Fruit fly (Drosophila melanogaster) whole organism, embryonic: ENCODE data around the gene CG2321.

Source experiments
- ATbp ChIP-seq: fragments of 200-800 bp; sonication (Bioruptor generic); optimal IDR thresholded peaks from 2 replicates; lab custom pipeline; 2017; ENCODE audit warnings: missing biosample characterization, mild to moderate bottlenecking, missing genetic modification characterization, missing genetic modification reagents
- Atf3 ChIP-seq: fragments of 200-800 bp; sonication (Bioruptor generic); optimal IDR thresholded peaks from 3 replicates; lab custom pipeline; 2016; ENCODE audit warnings: missing biosample characterization, missing genetic modification characterization
- Atf6 ChIP-seq: fragments of 200-800 bp; sonication (Bioruptor generic); IDR thresholded peaks from 2 replicates; pipeline ENCODE4 v1.3.6; 2022; ENCODE audit warnings: missing biosample characterization, missing genetic modification characterization
- Blimp-1 ChIP-seq: fragments of 200-800 bp; sonication (Bioruptor generic); optimal IDR thresholded peaks from 3 replicates; lab custom pipeline; 2018; ENCODE audit warnings: missing biosample characterization, missing genetic modification characterization, mild to moderate bottlenecking, moderate library complexity, missing genetic modification reagents
- CG10321 ChIP-seq: fragments of 200-800 bp; sonication (Bioruptor generic); IDR thresholded peaks from 2 replicates; pipeline ENCODE4 v1.3.6; 2022; ENCODE audit warnings: missing biosample characterization, missing genetic modification characterization
- CG10654 ChIP-seq: fragments of 200-800 bp; sonication (Bioruptor generic); optimal IDR thresholded peaks from 2 replicates; lab custom pipeline; 2016; ENCODE audit warnings: missing biosample characterization, missing genetic modification characterization
- CG13424 ChIP-seq: fragments of 200-800 bp; sonication (Bioruptor generic); optimal IDR thresholded peaks from 2 replicates; lab custom pipeline; 2019; ENCODE audit warnings: missing biosample characterization, mild to moderate bottlenecking, missing genetic modification characterization, moderate library complexity
- CG15073 ChIP-seq: fragments of 200-800 bp; sonication (Bioruptor generic); optimal IDR thresholded peaks from 2 replicates; lab custom pipeline; 2016; ENCODE audit warnings: missing biosample characterization, missing genetic modification characterization
- CG15601 ChIP-seq: fragments of 200-800 bp; sonication (Bioruptor generic); optimal IDR thresholded peaks from 3 replicates; lab custom pipeline; 2019; ENCODE audit warnings: missing biosample characterization, mild to moderate bottlenecking, missing genetic modification characterization, moderate library complexity
- CG17186 ChIP-seq: fragments of 200-800 bp; sonication (Bioruptor generic); optimal IDR thresholded peaks from 3 replicates; lab custom pipeline; 2017; ENCODE audit warnings: missing biosample characterization, missing genetic modification reagents, missing genetic modification characterization
- CG33213 ChIP-seq: fragments of 200-800 bp; sonication (Bioruptor generic); optimal IDR thresholded peaks from 3 replicates; lab custom pipeline; 2016; ENCODE audit warnings: missing biosample characterization, missing genetic modification characterization
- CG3838 ChIP-seq: fragments of 200-800 bp; sonication (Bioruptor generic); optimal IDR thresholded peaks from 3 replicates; lab custom pipeline; 2016; ENCODE audit warnings: missing biosample characterization, missing genetic modification characterization
- CG43689 ChIP-seq: fragments of 200-800 bp; sonication (Bioruptor generic); IDR thresholded peaks from 2 replicates; pipeline ENCODE4 v1.3.6; 2022; ENCODE audit warnings: missing biosample characterization, missing genetic modification characterization
- CG4854 ChIP-seq: fragments of 200-800 bp; sonication (Bioruptor generic); optimal IDR thresholded peaks from 2 replicates; lab custom pipeline; 2016; ENCODE audit warnings: missing biosample characterization, missing genetic modification characterization, inconsistent platforms
- CG6175 ChIP-seq: fragments of 200-800 bp; sonication (Bioruptor generic); IDR thresholded peaks from 3 replicates; pipeline ENCODE4 v1.3.6; 2022; ENCODE audit warnings: missing biosample characterization, missing genetic modification characterization
- CG6654 ChIP-seq: fragments of 200-800 bp; sonication (Bioruptor generic); optimal IDR thresholded peaks from 2 replicates; lab custom pipeline; 2017; ENCODE audit warnings: missing biosample characterization, mild to moderate bottlenecking, missing genetic modification characterization
- CG6813 ChIP-seq: fragments of 200-800 bp; sonication (Bioruptor generic); optimal IDR thresholded peaks from 2 replicates; lab custom pipeline; 2017; ENCODE audit warnings: missing biosample characterization, missing genetic modification characterization, mild to moderate bottlenecking, moderate library complexity, missing genetic modification reagents
- CG8359 ChIP-seq: fragments of 200-800 bp; sonication (Bioruptor generic); optimal IDR thresholded peaks from 2 replicates; lab custom pipeline; 2017; ENCODE audit warnings: missing biosample characterization, mild to moderate bottlenecking, missing genetic modification characterization, borderline replicate concordance
- CG8478 ChIP-seq: fragments of >200 bp; optimal IDR thresholded peaks from 2 replicates; lab custom pipeline; 2018
- CG8924 ChIP-seq: fragments of 200-800 bp; optimal IDR thresholded peaks from 3 replicates; lab custom pipeline; 2019; ENCODE audit warnings: missing biosample characterization, mild to moderate bottlenecking, missing genetic modification characterization, moderate library complexity
- D ChIP-seq, 2 experiments: fragments of 200-800 bp in 1 of 2; fragments of >200 bp in 1 of 2; sonication (Bioruptor generic) in 1 of 2; optimal IDR thresholded peaks; 2 replicates in 1 of 2; 3 replicates in 1 of 2; lab custom pipeline; 2017; ENCODE audit warnings: mild to moderate bottlenecking in 1 of 2, missing biosample characterization in 1 of 2, missing genetic modification characterization in 1 of 2, missing genetic modification reagents in 1 of 2
- D19B ChIP-seq: fragments of 200-800 bp; sonication (Bioruptor generic); optimal IDR thresholded peaks from 2 replicates; lab custom pipeline; 2017; ENCODE audit warnings: missing biosample characterization, mild to moderate bottlenecking, missing genetic modification characterization
- Drgx ChIP-seq: fragments of 200-800 bp; sonication (Bioruptor generic); IDR thresholded peaks from 2 replicates; pipeline ENCODE4 v1.3.6; 2022; ENCODE audit warnings: missing biosample characterization, missing genetic modification characterization
- Ets97D ChIP-seq: fragments of 200-800 bp; sonication (Bioruptor generic); optimal IDR thresholded peaks from 3 replicates; lab custom pipeline; 2016; ENCODE audit warnings: missing biosample characterization, missing genetic modification characterization
- Fer1 ChIP-seq: fragments of 200-800 bp; sonication (Bioruptor generic); optimal IDR thresholded peaks from 2 replicates; lab custom pipeline; 2017; ENCODE audit warnings: missing biosample characterization, mild to moderate bottlenecking, missing genetic modification characterization
- Lhr ChIP-seq: fragments of 200-800 bp; sonication (Bioruptor generic); optimal IDR thresholded peaks from 3 replicates; lab custom pipeline; 2017; ENCODE audit warnings: mild to moderate bottlenecking, missing biosample characterization, missing genetic modification reagents, missing genetic modification characterization
- Lim3 ChIP-seq: fragments of 200-800 bp; sonication (Bioruptor generic); IDR thresholded peaks from 2 replicates; pipeline ENCODE4 v1.3.6; 2022; ENCODE audit warnings: missing biosample characterization, missing genetic modification characterization
- NC2β ChIP-seq: fragments of 200-800 bp; sonication (Bioruptor generic); optimal IDR thresholded peaks from 2 replicates; lab custom pipeline; 2016; ENCODE audit warnings: missing biosample characterization, missing genetic modification characterization
- Optix ChIP-seq: fragments of 200-800 bp; sonication (Bioruptor generic); IDR thresholded peaks from 3 replicates; pipeline ENCODE4 v1.3.6; 2022; ENCODE audit warnings: missing biosample characterization, missing genetic modification characterization
- Rx ChIP-seq: fragments of 200-800 bp; sonication (Bioruptor generic); IDR thresholded peaks from 2 replicates; pipeline ENCODE4 v1.3.6; 2022; ENCODE audit warnings: missing biosample characterization, missing genetic modification characterization
- Side ChIP-seq: fragments of 200-800 bp; sonication (Bioruptor generic); optimal IDR thresholded peaks from 2 replicates; lab custom pipeline; 2016; ENCODE audit warnings: missing biosample characterization, missing genetic modification characterization
- Xbp1 ChIP-seq: fragments of 200-800 bp; sonication (Bioruptor generic); optimal IDR thresholded peaks from 3 replicates; lab custom pipeline; 2016; ENCODE audit warnings: missing biosample characterization, mild to moderate bottlenecking, missing genetic modification characterization
- Xrp1 ChIP-seq: fragments of 200-800 bp; sonication (Bioruptor generic); IDR thresholded peaks from 2 replicates; pipeline ENCODE4 v1.3.6; 2022; ENCODE audit warnings: missing biosample characterization, missing genetic modification characterization
- abd-A ChIP-seq: fragments of 200-800 bp; sonication (Bioruptor generic); optimal IDR thresholded peaks from 3 replicates; lab custom pipeline; 2019; ENCODE audit warnings: missing biosample characterization, mild to moderate bottlenecking, missing genetic modification characterization, moderate library complexity
- amos ChIP-seq: fragments of 200-800 bp; sonication (Bioruptor generic); IDR thresholded peaks from 2 replicates; pipeline ENCODE4 v1.3.6; 2022; ENCODE audit warnings: missing biosample characterization, missing genetic modification characterization; ENCODE audit not compliant: partially characterized antibody
- aop ChIP-seq: fragments of 200-800 bp; sonication (Bioruptor generic); IDR thresholded peaks from 2 replicates; pipeline ENCODE4 v1.3.6; 2022; ENCODE audit warnings: missing biosample characterization, missing genetic modification characterization
- ash1 ChIP-seq: fragments of 200-800 bp; sonication (Bioruptor generic); optimal IDR thresholded peaks from 2 replicates; lab custom pipeline; 2018; ENCODE audit warnings: missing biosample characterization, mild to moderate bottlenecking, missing genetic modification characterization
- bsh ChIP-seq, 2 experiments: fragments of 200-800 bp; sonication (Bioruptor generic); optimal IDR thresholded peaks; 2 replicates each; lab custom pipeline; 2017 to 2018; ENCODE audit warnings: mild to moderate bottlenecking in 2 of 2, missing biosample characterization in 2 of 2, missing genetic modification characterization in 2 of 2, moderate library complexity in 1 of 2
- crc ChIP-seq: fragments of 200-800 bp; sonication (Bioruptor generic); optimal IDR thresholded peaks from 2 replicates; lab custom pipeline; 2016; ENCODE audit warnings: missing biosample characterization, missing genetic modification characterization
- en ChIP-seq: fragments of 200-800 bp; sonication (Bioruptor generic); optimal IDR thresholded peaks from 2 replicates; lab custom pipeline; 2016; ENCODE audit warnings: missing biosample characterization, missing genetic modification characterization
- eve ChIP-seq, 2 experiments: fragments of >200 bp; optimal IDR thresholded peaks; 2 replicates each; lab custom pipeline; 2017; ENCODE audit warnings: missing biosample characterization in 2 of 2, missing genetic modification characterization in 2 of 2
- gcm2 ChIP-seq: fragments of 200-800 bp; sonication (Bioruptor generic); optimal IDR thresholded peaks from 2 replicates; lab custom pipeline; 2016; ENCODE audit warnings: missing biosample characterization, missing genetic modification characterization
- p53 ChIP-seq: fragments of 200-800 bp; sonication (Bioruptor generic); optimal IDR thresholded peaks from 2 replicates; lab custom pipeline; 2016; ENCODE audit warnings: missing biosample characterization, missing genetic modification characterization
- pb ChIP-seq: fragments of 200-800 bp; sonication (Bioruptor generic); optimal IDR thresholded peaks from 3 replicates; lab custom pipeline; 2016; ENCODE audit warnings: missing biosample characterization, missing genetic modification characterization
- sens ChIP-seq: fragments of 200-800 bp; sonication (Bioruptor generic); peaks from one replicate; lab custom pipeline; 2016; ENCODE audit warnings: missing biosample characterization, missing genetic modification characterization
- sima ChIP-seq: fragments of 200-800 bp; sonication (Bioruptor generic); optimal IDR thresholded peaks from 2 replicates; lab custom pipeline; 2016; ENCODE audit warnings: missing biosample characterization, missing genetic modification characterization
- so ChIP-seq: fragments of 200-800 bp; sonication (Bioruptor generic); IDR thresholded peaks from 3 replicates; pipeline ENCODE4 v1.3.6; 2022; ENCODE audit warnings: missing biosample characterization, missing genetic modification characterization
- sr ChIP-seq: fragments of 200-800 bp; sonication (Bioruptor generic); IDR thresholded peaks from 3 replicates; pipeline ENCODE4 v1.3.6; 2022; ENCODE audit warnings: missing biosample characterization, missing genetic modification characterization
- tap ChIP-seq: fragments of 200-800 bp; optimal IDR thresholded peaks from 3 replicates; lab custom pipeline; 2019; ENCODE audit warnings: missing biosample characterization, mild to moderate bottlenecking, missing genetic modification characterization, moderate library complexity
- tgo ChIP-seq: fragments of 200-800 bp; sonication (Bioruptor generic); IDR thresholded peaks from 3 replicates; pipeline ENCODE4 v1.3.6; 2022; ENCODE audit warnings: missing biosample characterization, missing genetic modification characterization
- trh ChIP-seq: fragments of 200-800 bp; sonication (Bioruptor generic); optimal IDR thresholded peaks from 2 replicates; lab custom pipeline; 2016; ENCODE audit warnings: missing biosample characterization, missing genetic modification characterization
- usp ChIP-seq: fragments of >200 bp; optimal IDR thresholded peaks from 2 replicates; lab custom pipeline; 2017; ENCODE audit warnings: missing biosample characterization, missing genetic modification characterization
- wdn ChIP-seq: fragments of 200-800 bp; sonication (Bioruptor generic); IDR thresholded peaks from 2 replicates; pipeline ENCODE4 v1.3.6; 2022; ENCODE audit warnings: missing biosample characterization, missing genetic modification characterization

Gene CG2321

DNA sequence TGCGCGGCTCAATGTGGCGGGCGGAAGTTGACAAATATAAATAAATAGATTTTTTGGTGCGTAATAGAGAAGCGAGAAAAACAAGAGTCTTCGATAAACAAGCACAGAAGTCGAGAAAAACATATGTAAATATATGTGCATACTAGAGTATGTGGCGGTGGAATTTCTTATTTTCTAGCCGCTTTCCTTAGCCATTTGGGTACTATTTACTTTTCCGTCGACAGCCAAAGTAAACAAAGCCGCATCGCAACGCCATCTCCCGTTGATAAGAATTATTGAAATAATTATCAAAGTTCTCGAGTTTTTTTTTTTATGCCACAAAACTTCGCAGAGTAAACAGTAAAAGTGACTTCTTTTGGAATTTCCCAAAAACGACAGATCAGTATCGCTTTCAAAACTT lies 9.1 kb downstream of the CG2321 start (continued):
- TF ChIP-seq amos (GFP tag; lab: Robert Waterston, UW) (no peak), CG3838 (GFP tag; lab: Kevin White, UChicago) (no peak), trh (no peak), CG15601 (peak; percentile 69), gcm2 (GFP tag; lab: Kevin White, UChicago) (no peak), sens (peak; percentile 81), CG6175 (GFP tag; lab: Robert Waterston, UW) (no peak), CG43689 (GFP tag; lab: Robert Waterston, UW) (no peak), Lim3 (GFP tag; lab: Robert Waterston, UW) (no peak), sima (GFP tag; lab: Kevin White, UChicago) (no peak), Atf3 (GFP tag; lab: Kevin White, UChicago) (no peak), CG33213 (GFP tag; lab: Kevin White, UChicago) (peak; percentile 19), ATbp (peak; percentile 87), abd-A (tag; lab: Kevin White, UChicago) (no peak), CG4854 (GFP tag; lab: Kevin White, UChicago) (peak; percentile 10), Xrp1 (peak; percentile 50), Xbp1 (GFP tag; lab: Kevin White, UChicago) (no peak), Fer1 (GFP tag; lab: Kevin White, UChicago) (peak; percentile 20), tgo (GFP tag; lab: Robert Waterston, UW) (no peak), D19B (no peak), pb (GFP tag; lab: Kevin White, UChicago) (no peak), aop (GFP tag; lab: Robert Waterston, UW) (no peak), Blimp-1 (GFP tag; lab: Kevin White, UChicago) (peak; percentile 50), Optix (GFP tag; lab: Robert Waterston, UW) (no peak), CG6654 (no peak), CG10654 (GFP tag; lab: Kevin White, UChicago) (no peak), Drgx (GFP tag; lab: Robert Waterston, UW) (no peak), eve (GFP tag; optimal IDR thresholded peaks at IDR 0.05; lab: Kevin White, UChicago) (no peak), Rx (no peak), CG8359 (GFP tag; lab: Kevin White, UChicago) (peak; percentile 37), p53 (GFP tag; lab: Kevin White, UChicago) (no peak), Side (GFP tag; lab: Kevin White, UChicago) (no peak), CG13424 (tag; lab: Kevin White, UChicago) (peak; percentile 6), wdn (GFP tag; lab: Robert Waterston, UW) (no peak), NC2β (GFP tag; lab: Kevin White, UChicago) (no peak), Ets97D (GFP tag; lab: Kevin White, UChicago) (no peak), so (no peak; the same call in 2 of the 3 replicates), sr (GFP tag; lab: Robert Waterston, UW) (no peak), CG15073 (GFP tag; lab: Kevin White, UChicago) (no peak), en (GFP tag; lab: Kevin White, UChicago) (no peak), CG6813 (GFP tag; lab: Kevin White, UChicago) (peak; percentile 66), bsh (GFP tag; optimal IDR thresholded peaks at IDR 0.05; lab: Kevin White, UChicago) (peak in 1 of 2 experiments; percentile 49), Atf6 (no peak), usp (GFP tag; lab: Kevin White, UChicago) (no peak), crc (no peak), tap (tag; lab: Kevin White, UChicago) (no peak), Lhr (peak; percentile 24), D (optimal IDR thresholded peaks at IDR 0.05; lab: Kevin White, UChicago) (no peak), D (GFP tag; optimal IDR thresholded peaks at IDR 0.05; lab: Kevin White, UChicago) (no peak), CG17186 (GFP tag; lab: Kevin White, UChicago) (no peak), CG8924 (tag; lab: Kevin White, UChicago) (no peak), CG10321 (GFP tag; lab: Robert Waterston, UW) (no peak), CG8478 (no peak), ash1 (GFP tag; lab: Kevin White, UChicago) (no peak)
